Worm (Caenorhabditis elegans): ENCODE measurements around the gene gst-14.

The gst-14 gene

DNA sequence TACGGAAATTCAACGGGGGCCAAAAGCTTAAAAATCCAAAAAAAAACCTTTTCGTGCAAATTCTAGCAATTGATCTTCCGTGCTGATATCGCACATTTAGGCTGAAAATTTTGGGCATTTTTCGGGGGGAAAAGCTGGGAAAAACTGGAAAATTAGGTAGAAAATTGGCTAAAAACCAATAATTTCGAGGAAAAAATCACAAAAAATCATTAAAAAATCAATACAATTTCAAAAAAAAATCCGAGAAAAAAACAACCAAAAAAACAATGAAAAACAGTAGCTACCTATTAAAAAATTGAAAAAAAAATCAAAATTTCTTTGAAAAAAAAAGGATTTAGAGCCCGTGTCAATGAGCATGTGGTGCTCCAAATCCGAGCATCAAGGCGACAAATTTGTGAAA, 48.0 kb downstream of the gst-14 start, which contains the start of gene Y48E1B.3:
Y48E1B.3 (minus strand) TSS at position 101 of the 400 bp plus-strand sequence.
- no peak for TF ChIP-seq elt-1 (tag; optimal IDR thresholded peaks at IDR 0.05)
- no peak for TF ChIP-seq snpc-4 (tag; optimal IDR thresholded peaks at IDR 0.05)
- TF ChIP-seq mdl-1 (tag; optimal IDR thresholded peaks at IDR 0.05) = no peak
- TF ChIP-seq egl-5 (tag; optimal IDR thresholded peaks at IDR 0.05) = no peak
- TF ChIP-seq nhr-25 (tag; optimal IDR thresholded peaks at IDR 0.05) = no peak
- TF ChIP-seq lsy-12 (tag; optimal IDR thresholded peaks at IDR 0.05) = no peak
- no peak for TF ChIP-seq fkh-2 (tag; optimal IDR thresholded peaks at IDR 0.05)
- no peak for TF ChIP-seq lin-39 (tag; optimal IDR thresholded peaks at IDR 0.05)
- TF ChIP-seq nhr-11 (tag; optimal IDR thresholded peaks at IDR 0.05) = no peak
- TF ChIP-seq ztf-11 (tag; optimal IDR thresholded peaks at IDR 0.05) = no peak
- no peak for TF ChIP-seq nhr-76 (tag; optimal IDR thresholded peaks at IDR 0.05)

Measured in whole organism, L3 larva.